Fruit fly (Drosophila melanogaster) whole organism, prepupa: ENCODE results near the gene CG13084.

ENCODE experiments used
- Blimp-1 ChIP-seq: fragments of 200-800 bp; sonication (Bioruptor generic); optimal IDR thresholded peaks from 3 replicates; lab custom pipeline; 2017; ENCODE audit warnings: missing biosample characterization, missing genetic modification characterization, mild to moderate bottlenecking, moderate library complexity, missing genetic modification reagents
- Sox102F ChIP-seq: fragments of 200-800 bp; sonication (Bioruptor generic); optimal IDR thresholded peaks from 2 replicates; lab custom pipeline; 2016; ENCODE audit warnings: missing biosample characterization, mild to moderate bottlenecking, missing genetic modification characterization

- TF ChIP-seq Sox102F (GFP tag; lab: Kevin White, UChicago) (no peak), Blimp-1 (GFP tag; lab: Kevin White, UChicago) (peak; percentile 50)
Measured at dm6 chr2L:19438685-19439597, 45.8 kb upstream of the CG13084 start.
